Worm (Caenorhabditis elegans) whole organism, early embryonic: Measurements from ENCODE around the gene F59B10.3.

Experiments used
- aly-1 ChIP-seq: sonication (generic microtip); optimal IDR thresholded peaks from 2 replicates; lab custom pipeline; 2016; ENCODE audit warnings: missing genetic modification characterization, missing compliant biosample characterization
- ama-1 ChIP-seq: fragments of 150-350 bp; optimal IDR thresholded peaks from 2 replicates; lab custom pipeline; 2014
- ceh-13 ChIP-seq: fragments of 200-800 bp; sonication (Bioruptor generic); optimal IDR thresholded peaks from 2 replicates; lab custom pipeline; 2018; ENCODE audit warnings: mild to moderate bottlenecking, missing genetic modification characterization, missing compliant biosample characterization
- flt-1 ChIP-seq: fragments of 200-800 bp; sonication (Bioruptor generic); IDR thresholded peaks from 2 replicates; pipeline ENCODE4 v1.3.6; 2022; ENCODE audit warnings: missing genetic modification characterization, missing compliant biosample characterization
- hmg-4 ChIP-seq: fragments of 200-800 bp; sonication (Bioruptor generic); optimal IDR thresholded peaks from 2 replicates; lab custom pipeline; 2018; ENCODE audit warnings: mild to moderate bottlenecking, missing genetic modification characterization, missing compliant biosample characterization
- hnd-1 ChIP-seq: sonication (generic microtip); optimal IDR thresholded peaks from 2 replicates; lab custom pipeline; 2016; ENCODE audit warnings: missing genetic modification characterization, missing compliant biosample characterization
- pes-1 ChIP-seq: fragments of 200-800 bp; sonication (Bioruptor generic); IDR thresholded peaks from 2 replicates; pipeline ENCODE4 v1.3.6; 2022; ENCODE audit warnings: missing genetic modification reagents, missing genetic modification characterization, missing compliant biosample characterization
- sea-1 ChIP-seq: fragments of 200-800 bp; sonication (Bioruptor generic); conservative IDR thresholded peaks from 2 replicates; pipeline ENCODE4 v1.3.6; 2022; ENCODE audit warnings: missing genetic modification characterization, missing compliant biosample characterization
- tbx-11 ChIP-seq: fragments of 200-800 bp; sonication (Bioruptor generic); IDR thresholded peaks from 2 replicates; pipeline ENCODE4 v1.3.6; 2022; ENCODE audit warnings: missing genetic modification characterization, missing compliant biosample characterization
- tbx-37 ChIP-seq: fragments of 200-800 bp; sonication (Bioruptor generic); conservative IDR thresholded peaks from 2 replicates; pipeline ENCODE4 v1.3.6; 2022; ENCODE audit warnings: missing genetic modification reagents, missing genetic modification characterization, missing compliant biosample characterization

ce11 chrII:10543457-10544137 is 33.3 kb downstream of the F59B10.3 start:
- no peak for TF ChIP-seq sea-1
- no peak for TF ChIP-seq tbx-11 (GFP tag; lab: Robert Waterston, UW)
- no peak for TF ChIP-seq hmg-4 (GFP tag; lab: Kevin White, UChicago)
- no peak for TF ChIP-seq ama-1 (lab: Kevin White, UChicago)
- no peak for TF ChIP-seq flt-1
- TF ChIP-seq hnd-1 (tag; lab: Kevin White, UChicago) = no peak
- TF ChIP-seq pes-1 (GFP tag; lab: Robert Waterston, UW) = no peak
- TF ChIP-seq tbx-37 (GFP tag; lab: Robert Waterston, UW) = no peak
- TF ChIP-seq aly-1 (tag; lab: Kevin White, UChicago) = no peak
- no peak for TF ChIP-seq ceh-13 (GFP tag; lab: Kevin White, UChicago)
